Fruit fly (Drosophila melanogaster): ENCODE measurements around the gene CG1105.
A peak's percentile ranks its signal among the peaks of the same experiment; 100 is the strongest.

Gene CG1105

dm6 chr3R:7088837-7089361 lies 22.0 kb upstream of the CG1105 start (continued):
- TF ChIP-seq eyg (GFP tag; optimal IDR thresholded peaks at IDR 0.05) (no peak), pros (GFP tag; optimal IDR thresholded peaks at IDR 0.05) (peak; percentile 79), usp (GFP tag; optimal IDR thresholded peaks at IDR 0.05) (no peak), CG7271 (tag; optimal IDR thresholded peaks at IDR 0.05) (no peak), CG9932 (GFP tag; IDR thresholded peaks at IDR 0.05) (peak; percentile 34; the same call in 1 of the 2 replicates), CG4617 (GFP tag; optimal IDR thresholded peaks at IDR 0.05; ENCODE audit: borderline replicate concordance) (no peak), CG12155 (GFP tag; optimal IDR thresholded peaks at IDR 0.05) (no peak), mld (GFP tag; IDR thresholded peaks at IDR 0.05; ENCODE audit: partially characterized antibody) (no peak), pnt (GFP tag; optimal IDR thresholded peaks at IDR 0.05) (no peak), sqz (GFP tag; optimal IDR thresholded peaks at IDR 0.05) (no peak), Pdp1 (GFP tag; optimal IDR thresholded peaks at IDR 0.05) (peak in 1 of 2 experiments; percentile 22), maf-S (GFP tag; optimal IDR thresholded peaks at IDR 0.05) (no peak), CG11093 (GFP tag; IDR thresholded peaks at IDR 0.05) (no peak), Bgb (GFP tag; IDR thresholded peaks at IDR 0.05; ENCODE audit: partially characterized antibody) (0 out of 2 replicates have a peak, but pooled peaks have one; percentile 22), jigr1 (GFP tag; IDR thresholded peaks at IDR 0.05) (no peak), ab (GFP tag; optimal IDR thresholded peaks at IDR 0.05) (no peak), CG17568 (GFP tag; optimal IDR thresholded peaks at IDR 0.05) (no peak), Nf-YC (tag; optimal IDR thresholded peaks at IDR 0.05) (no peak), Dip3 (GFP tag; optimal IDR thresholded peaks at IDR 0.05) (no peak), Doc2 (GFP tag; IDR thresholded peaks at IDR 0.05) (no peak), kay (GFP tag; optimal IDR thresholded peaks at IDR 0.05) (peak; percentile 84), CG17802 (tag; optimal IDR thresholded peaks at IDR 0.05) (no peak), Scr (GFP tag; IDR thresholded peaks at IDR 0.05; ENCODE audit: partially characterized antibody) (no peak), H2.0 (GFP tag; IDR thresholded peaks at IDR 0.05) (peak; percentile 5; the same call in 1 of the 2 replicates), CG6654 (GFP tag; optimal IDR thresholded peaks at IDR 0.05) (no peak), klu (GFP tag; IDR thresholded peaks at IDR 0.05) (no peak), Hr39 (optimal IDR thresholded peaks at IDR 0.05) (no peak), lola (GFP tag; optimal IDR thresholded peaks at IDR 0.05) (no peak), CG2116 (GFP tag; optimal IDR thresholded peaks at IDR 0.05) (no peak), nau (GFP tag; optimal IDR thresholded peaks at IDR 0.05) (no peak), wek (GFP tag; optimal IDR thresholded peaks at IDR 0.05) (no peak), HLH54F (GFP tag; optimal IDR thresholded peaks at IDR 0.05) (no peak), CG13123 (GFP tag; optimal IDR thresholded peaks at IDR 0.05) (no peak), CG34224 (GFP tag; IDR thresholded peaks at IDR 0.05; ENCODE audit: partially characterized antibody) (0 out of 3 replicates have a peak, but pooled peaks have one; percentile 4), chm (GFP tag; IDR thresholded peaks at IDR 0.05) (0 out of 2 replicates have a peak, but pooled peaks have one; percentile 47), tup (GFP tag; optimal IDR thresholded peaks at IDR 0.05) (no peak), CG6272 (GFP tag; IDR thresholded peaks at IDR 0.05) (no peak), bbx (GFP tag; IDR thresholded peaks at IDR 0.05; ENCODE audit: partially characterized antibody) (peak; percentile 62), CG1832 (GFP tag; optimal IDR thresholded peaks at IDR 0.05) (no peak), zfh1 (GFP tag; IDR thresholded peaks at IDR 0.05) (no peak), gsb-n (tag; optimal IDR thresholded peaks at IDR 0.05) (no peak), CG12769 (tag; optimal IDR thresholded peaks at IDR 0.05) (no peak), CG13775 (GFP tag; optimal IDR thresholded peaks at IDR 0.05) (no peak), CG17359 (tag; optimal IDR thresholded peaks at IDR 0.05) (no peak), crc (GFP tag; optimal IDR thresholded peaks at IDR 0.05) (no peak), CG7745 (tag; optimal IDR thresholded peaks at IDR 0.05) (no peak), CG31441 (GFP tag; IDR thresholded peaks at IDR 0.05) (no peak), CG11696 (GFP tag; IDR thresholded peaks at IDR 0.05) (0 out of 2 replicates have a peak, but pooled peaks have one; percentile 49), CG15269 (tag; optimal IDR thresholded peaks at IDR 0.05) (no peak), Sox102F (GFP tag; optimal IDR thresholded peaks at IDR 0.05) (no peak)
